Worm (Caenorhabditis elegans): ENCODE data around the gene Y57A10A.5.

DNA sequence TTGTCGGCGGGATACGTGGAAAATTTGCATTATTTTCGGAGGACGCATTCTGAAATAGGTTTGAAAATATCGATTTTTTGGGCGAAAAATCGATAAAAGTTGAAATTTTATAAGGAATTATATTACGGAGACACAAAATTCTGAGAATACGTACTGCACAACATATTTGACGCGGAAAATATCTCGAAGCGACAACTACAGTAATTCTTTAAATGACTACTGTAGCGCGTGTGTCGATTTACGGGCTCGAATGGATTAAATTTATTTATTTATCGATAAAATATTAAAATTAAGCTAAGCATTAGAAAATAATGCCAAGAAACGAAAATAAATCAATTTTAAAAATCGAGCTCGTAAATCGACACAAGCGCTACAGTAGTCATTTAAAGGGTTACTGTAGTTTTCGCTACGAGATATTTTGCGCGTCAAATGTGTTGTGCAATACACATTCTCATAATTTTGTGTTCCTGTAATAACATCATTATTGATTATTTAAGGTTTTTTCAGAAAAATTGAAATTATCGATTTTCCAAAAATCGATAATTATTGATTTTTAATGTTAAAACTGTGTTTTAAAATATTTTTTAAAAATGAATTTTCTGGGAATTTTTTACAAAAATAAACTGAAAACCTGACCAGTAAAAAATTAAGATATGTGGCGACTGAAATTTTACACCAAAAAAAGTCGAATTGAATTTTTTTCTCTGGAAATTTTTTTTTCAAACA lies 45.8 kb downstream of the Y57A10A.5 start, which contains the start of gene polg-1:
- TF ChIP-seq tbx-7 (tag; optimal IDR thresholded peaks at IDR 0.05) (no peak), elt-2 (tag; optimal IDR thresholded peaks at IDR 0.05) (no peak), ceh-48 (tag; optimal IDR thresholded peaks at IDR 0.05) (peak; percentile 4), ceh-18 (tag; optimal IDR thresholded peaks at IDR 0.05) (no peak), ceh-22 (tag; optimal IDR thresholded peaks at IDR 0.05) (no peak), ama-1 (optimal IDR thresholded peaks at IDR 0.05) (no peak), madf-2 (tag; optimal IDR thresholded peaks at IDR 0.05) (no peak), ceh-31 (tag; optimal IDR thresholded peaks at IDR 0.05) (no peak), dmd-4 (tag; optimal IDR thresholded peaks at IDR 0.05; ENCODE audit: borderline replicate concordance) (no peak), gmeb-2 (tag; optimal IDR thresholded peaks at IDR 0.05) (no peak)
